Fruit fly (Drosophila melanogaster) whole organism, embryonic: ENCODE measurements around the gene CG11768.
A peak's percentile ranks its signal among the peaks of the same experiment; 100 is the strongest.

Experiments used
- Ada2b ChIP-seq: fragments of 200-800 bp; sonication (Bioruptor generic); IDR thresholded peaks from 2 replicates; pipeline ENCODE4 v1.3.6; 2022; ENCODE audit warnings: missing biosample characterization, missing genetic modification characterization
- Antp ChIP-seq: fragments of 200-800 bp; sonication (Bioruptor generic); optimal IDR thresholded peaks from 3 replicates; lab custom pipeline; 2016; ENCODE audit warnings: missing biosample characterization, missing genetic modification characterization
- BtbVII ChIP-seq: fragments of 200-800 bp; sonication (Bioruptor generic); optimal IDR thresholded peaks from 3 replicates; lab custom pipeline; 2017; ENCODE audit warnings: missing biosample characterization, mild to moderate bottlenecking, missing genetic modification characterization
- CG10267 ChIP-seq: fragments of 200-800 bp; sonication (Bioruptor generic); optimal IDR thresholded peaks from 2 replicates; lab custom pipeline; 2018; ENCODE audit warnings: missing biosample characterization, mild to moderate bottlenecking, missing genetic modification characterization, moderate library complexity
- CG10366 ChIP-seq: fragments of 200-800 bp; sonication (Bioruptor generic); IDR thresholded peaks from 2 replicates; pipeline ENCODE4 v1.3.6; 2022; ENCODE audit warnings: missing biosample characterization, missing genetic modification characterization
- CG11247 ChIP-seq: fragments of 200-800 bp; sonication (Bioruptor generic); IDR thresholded peaks from 2 replicates; pipeline ENCODE4 v1.3.6; 2022; ENCODE audit warnings: missing biosample characterization, missing genetic modification characterization
- CG11456 ChIP-seq: fragments of 200-800 bp; sonication (Bioruptor generic); IDR thresholded peaks from 3 replicates; pipeline ENCODE4 v1.3.6; 2022; ENCODE audit warnings: missing biosample characterization, missing genetic modification characterization
- CG11723 ChIP-seq: fragments of 200-800 bp; sonication (Bioruptor generic); optimal IDR thresholded peaks from 2 replicates; lab custom pipeline; 2017; ENCODE audit warnings: missing biosample characterization, mild to moderate bottlenecking, missing genetic modification characterization
- CG12155 ChIP-seq: fragments of 200-800 bp; sonication (Bioruptor generic); optimal IDR thresholded peaks from 3 replicates; lab custom pipeline; 2016; ENCODE audit warnings: missing biosample characterization, missing genetic modification characterization
- CG17186 ChIP-seq: fragments of 200-800 bp; sonication (Bioruptor generic); optimal IDR thresholded peaks from 3 replicates; lab custom pipeline; 2017; ENCODE audit warnings: missing biosample characterization, missing genetic modification reagents, missing genetic modification characterization
- CG2889 ChIP-seq: fragments of 200-800 bp; sonication (Bioruptor generic); IDR thresholded peaks from 3 replicates; pipeline ENCODE4 v1.3.6; 2022; ENCODE audit warnings: missing biosample characterization, missing genetic modification characterization
- CG31441 ChIP-seq: fragments of 200-800 bp; sonication (Bioruptor generic); IDR thresholded peaks from 2 replicates; pipeline ENCODE4 v1.3.6; 2022; ENCODE audit warnings: missing biosample characterization, missing genetic modification characterization
- CG3407 ChIP-seq: fragments of 200-800 bp; sonication (Bioruptor generic); optimal IDR thresholded peaks from 2 replicates; lab custom pipeline; 2018; ENCODE audit warnings: missing biosample characterization, mild to moderate bottlenecking, missing genetic modification characterization
- CG3838 ChIP-seq: fragments of 200-800 bp; sonication (Bioruptor generic); optimal IDR thresholded peaks from 3 replicates; lab custom pipeline; 2016; ENCODE audit warnings: missing biosample characterization, missing genetic modification characterization
- CG4424 ChIP-seq: fragments of 200-800 bp; sonication (Bioruptor generic); optimal IDR thresholded peaks from 3 replicates; lab custom pipeline; 2016; ENCODE audit warnings: missing biosample characterization, missing genetic modification characterization
- CTCF ChIP-seq: fragments of 200-800 bp; sonication (Bioruptor generic); optimal IDR thresholded peaks from 2 replicates; lab custom pipeline; 2017; ENCODE audit warnings: missing biosample characterization, mild to moderate bottlenecking, missing genetic modification characterization, moderate library complexity
- CkIIα-i1 ChIP-seq: fragments of 200-800 bp; sonication (Bioruptor generic); IDR thresholded peaks from 2 replicates; pipeline ENCODE4 v1.3.6; 2022; ENCODE audit warnings: missing biosample characterization, missing genetic modification characterization
- Dip3 ChIP-seq: fragments of 200-800 bp; sonication (Bioruptor generic); optimal IDR thresholded peaks from 3 replicates; lab custom pipeline; 2016; ENCODE audit warnings: missing biosample characterization, missing genetic modification characterization
- Ets65A ChIP-seq: fragments of 200-800 bp; sonication (Bioruptor generic); peaks from one replicate; lab custom pipeline; 2016; ENCODE audit warnings: missing biosample characterization, missing genetic modification characterization
- Fer3 ChIP-seq: fragments of 200-800 bp; sonication (Bioruptor generic); optimal IDR thresholded peaks from 2 replicates; lab custom pipeline; 2018; ENCODE audit warnings: missing biosample characterization, mild to moderate bottlenecking, missing genetic modification characterization, moderate library complexity
- HLH54F ChIP-seq: fragments of 200-800 bp; sonication (Bioruptor generic); optimal IDR thresholded peaks from 3 replicates; lab custom pipeline; 2016; ENCODE audit warnings: missing biosample characterization, missing genetic modification characterization
- Hmx ChIP-seq: fragments of 200-800 bp; sonication (Bioruptor generic); optimal IDR thresholded peaks from 2 replicates; lab custom pipeline; 2016; ENCODE audit warnings: missing biosample characterization, missing genetic modification characterization
- Hr51 ChIP-seq, 2 experiments: fragments of 200-800 bp; sonication (Bioruptor generic); optimal IDR thresholded peaks; 2 replicates in 1 of 2; 3 replicates in 1 of 2; lab custom pipeline; 2016 to 2018; ENCODE audit warnings: missing biosample characterization in 2 of 2, missing genetic modification characterization in 2 of 2, mild to moderate bottlenecking in 1 of 2, moderate library complexity in 1 of 2
- NfI ChIP-seq: fragments of 200-800 bp; sonication (Bioruptor generic); optimal IDR thresholded peaks from 3 replicates; lab custom pipeline; 2018; ENCODE audit warnings: missing biosample characterization, mild to moderate bottlenecking, missing genetic modification characterization, moderate library complexity
- Oli ChIP-seq: fragments of 200-800 bp; sonication (Bioruptor generic); optimal IDR thresholded peaks from 2 replicates; lab custom pipeline; 2018; ENCODE audit warnings: missing biosample characterization, mild to moderate bottlenecking, missing genetic modification characterization, moderate library complexity
- Optix ChIP-seq: fragments of 200-800 bp; sonication (Bioruptor generic); IDR thresholded peaks from 3 replicates; pipeline ENCODE4 v1.3.6; 2022; ENCODE audit warnings: missing biosample characterization, missing genetic modification characterization
- PHDP ChIP-seq: fragments of 200-800 bp; sonication (Bioruptor generic); optimal IDR thresholded peaks from 3 replicates; lab custom pipeline; 2018; ENCODE audit warnings: missing biosample characterization, mild to moderate bottlenecking, missing genetic modification characterization, moderate library complexity
- bigmax ChIP-seq: fragments of 200-800 bp; sonication (Bioruptor generic); optimal IDR thresholded peaks from 2 replicates; lab custom pipeline; 2018; ENCODE audit warnings: missing biosample characterization, mild to moderate bottlenecking, missing genetic modification characterization
- corto ChIP-seq: fragments of 200-800 bp; sonication (Bioruptor generic); optimal IDR thresholded peaks from 2 replicates; lab custom pipeline; 2016; ENCODE audit warnings: missing biosample characterization, mild to moderate bottlenecking, missing genetic modification characterization, moderate library complexity
- fu2 ChIP-seq: fragments of 200-800 bp; sonication (Bioruptor generic); optimal IDR thresholded peaks from 2 replicates; lab custom pipeline; 2016; ENCODE audit warnings: missing biosample characterization, missing genetic modification characterization
- grn ChIP-seq: fragments of 200-800 bp; sonication (Bioruptor generic); optimal IDR thresholded peaks from 3 replicates; lab custom pipeline; 2017; ENCODE audit warnings: missing biosample characterization, missing genetic modification characterization
- ham ChIP-seq: fragments of 200-800 bp; sonication (Bioruptor generic); IDR thresholded peaks from 2 replicates; pipeline ENCODE4 v1.3.6; 2022; ENCODE audit warnings: missing biosample characterization, missing genetic modification characterization
- hth ChIP-seq: fragments of >200 bp; optimal IDR thresholded peaks from 2 replicates; lab custom pipeline; 2017; ENCODE audit warnings: inconsistent platforms
- jing ChIP-seq: fragments of 200-800 bp; sonication (Bioruptor generic); optimal IDR thresholded peaks from 2 replicates; lab custom pipeline; 2018; ENCODE audit warnings: missing biosample characterization, mild to moderate bottlenecking, missing genetic modification characterization
- nom ChIP-seq: fragments of 200-800 bp; sonication (Bioruptor generic); optimal IDR thresholded peaks from 2 replicates; lab custom pipeline; 2017; ENCODE audit warnings: missing biosample characterization, missing genetic modification characterization, mild to moderate bottlenecking, moderate library complexity, missing genetic modification reagents
- oc ChIP-seq: fragments of 200-800 bp; sonication (Bioruptor generic); optimal IDR thresholded peaks from 2 replicates; lab custom pipeline; 2018; ENCODE audit warnings: missing biosample characterization, mild to moderate bottlenecking, missing genetic modification characterization, moderate library complexity
- otp ChIP-seq: fragments of 200-800 bp; sonication (Bioruptor generic); IDR thresholded peaks from 3 replicates; pipeline ENCODE4, ENCODE4 v1.3.6; 2022; ENCODE audit warnings: missing biosample characterization, missing genetic modification characterization
- pfk ChIP-seq: fragments of 200-800 bp; sonication (Bioruptor generic); optimal IDR thresholded peaks from 2 replicates; lab custom pipeline; 2018; ENCODE audit warnings: missing biosample characterization, mild to moderate bottlenecking, missing genetic modification characterization, moderate library complexity
- pita ChIP-seq: fragments of 200-800 bp; sonication (Bioruptor generic); optimal IDR thresholded peaks from 2 replicates; lab custom pipeline; 2017; ENCODE audit warnings: missing biosample characterization, mild to moderate bottlenecking, missing genetic modification characterization
- prd ChIP-seq, 3 experiments: fragments of >200 bp in 2 of 3; fragments of 200-800 bp in 1 of 3; sonication (Bioruptor generic) in 1 of 3; optimal IDR thresholded peaks in 2 of 3; IDR thresholded peaks in 1 of 3; 2 replicates in 2 of 3; 3 replicates in 1 of 3; pipeline versions ENCODE4 v1.3.6 to Lab custom; 2017 to 2022; ENCODE audit warnings: missing biosample characterization in 1 of 3, missing genetic modification characterization in 1 of 3
- pum ChIP-seq: fragments of 200-800 bp; sonication (Bioruptor generic); optimal IDR thresholded peaks from 2 replicates; lab custom pipeline; 2016; ENCODE audit warnings: missing biosample characterization, missing genetic modification characterization
- salm ChIP-seq: fragments of 200-800 bp; sonication (Bioruptor generic); optimal IDR thresholded peaks from 2 replicates; lab custom pipeline; 2018; ENCODE audit warnings: missing biosample characterization, mild to moderate bottlenecking, missing genetic modification characterization
- slou ChIP-seq: fragments of 200-800 bp; sonication (Bioruptor generic); optimal IDR thresholded peaks from 3 replicates; lab custom pipeline; 2016; ENCODE audit warnings: missing biosample characterization, missing genetic modification characterization
- so ChIP-seq: fragments of 200-800 bp; sonication (Bioruptor generic); IDR thresholded peaks from 3 replicates; pipeline ENCODE4 v1.3.6; 2022; ENCODE audit warnings: missing biosample characterization, missing genetic modification characterization
- tap ChIP-seq: fragments of 200-800 bp; optimal IDR thresholded peaks from 3 replicates; lab custom pipeline; 2019; ENCODE audit warnings: missing biosample characterization, mild to moderate bottlenecking, missing genetic modification characterization, moderate library complexity
- tll ChIP-seq, 2 experiments: fragments of 200-800 bp in 1 of 2; fragments of >200 bp in 1 of 2; sonication (Bioruptor generic) in 1 of 2; optimal IDR thresholded peaks; 2 replicates each; lab custom pipeline; 2017 to 2019; ENCODE audit warnings: missing biosample characterization in 2 of 2, missing genetic modification characterization in 2 of 2, mild to moderate bottlenecking in 1 of 2, moderate library complexity in 1 of 2
- usp ChIP-seq: fragments of >200 bp; optimal IDR thresholded peaks from 2 replicates; lab custom pipeline; 2017; ENCODE audit warnings: missing biosample characterization, missing genetic modification characterization

The CG11768 gene

DNA sequence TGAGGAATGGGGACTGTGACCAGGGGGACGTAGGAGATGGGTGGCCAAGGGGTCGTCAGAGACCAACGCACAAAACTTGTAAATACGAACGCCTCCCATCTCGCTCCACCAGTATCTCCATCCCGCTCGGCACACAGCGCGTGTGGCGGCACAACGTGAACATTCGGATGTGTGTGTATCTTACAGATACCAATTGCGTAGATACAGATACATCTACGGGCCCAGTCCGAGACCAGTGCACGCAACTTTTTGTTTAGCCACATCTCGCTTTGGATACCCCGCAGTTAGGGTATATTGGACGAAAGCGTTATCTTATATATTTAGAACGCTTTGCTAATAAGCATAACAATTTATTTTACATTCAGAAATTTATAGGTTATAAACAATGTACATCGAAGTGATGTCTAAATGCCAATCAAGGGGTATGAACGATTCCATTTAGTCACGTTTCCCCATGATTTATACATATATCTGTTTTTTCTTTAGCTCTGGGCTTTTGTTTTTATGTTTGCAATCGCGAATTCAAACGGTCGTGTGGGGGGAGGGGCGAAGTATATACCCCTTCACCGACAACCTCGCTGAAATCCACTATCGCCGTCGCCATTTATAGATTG lies 43.4 kb upstream of the CG11768 start (continued):
- TF ChIP-seq CG10267 (tag; lab: Kevin White, UChicago), result peak; percentile 96
- TF ChIP-seq fu2 (GFP tag; lab: Kevin White, UChicago), result peak; percentile 98
- TF ChIP-seq Antp (GFP tag; lab: Kevin White, UChicago), result peak; percentile 98
- TF ChIP-seq CG12155 (GFP tag; lab: Kevin White, UChicago), result peak; percentile 98
- TF ChIP-seq usp (GFP tag; lab: Kevin White, UChicago), result no peak
- no peak for TF ChIP-seq prd (optimal IDR thresholded peaks at IDR 0.05; lab: Kevin White, UChicago)
- TF ChIP-seq prd (GFP tag; IDR thresholded peaks at IDR 0.05; lab: Robert Waterston, UW), result peak; percentile 99
- peak; percentile 100 for TF ChIP-seq Ets65A (GFP tag; lab: Kevin White, UChicago)
- TF ChIP-seq CG17186 (GFP tag; lab: Kevin White, UChicago), result peak; percentile 87

DNA sequence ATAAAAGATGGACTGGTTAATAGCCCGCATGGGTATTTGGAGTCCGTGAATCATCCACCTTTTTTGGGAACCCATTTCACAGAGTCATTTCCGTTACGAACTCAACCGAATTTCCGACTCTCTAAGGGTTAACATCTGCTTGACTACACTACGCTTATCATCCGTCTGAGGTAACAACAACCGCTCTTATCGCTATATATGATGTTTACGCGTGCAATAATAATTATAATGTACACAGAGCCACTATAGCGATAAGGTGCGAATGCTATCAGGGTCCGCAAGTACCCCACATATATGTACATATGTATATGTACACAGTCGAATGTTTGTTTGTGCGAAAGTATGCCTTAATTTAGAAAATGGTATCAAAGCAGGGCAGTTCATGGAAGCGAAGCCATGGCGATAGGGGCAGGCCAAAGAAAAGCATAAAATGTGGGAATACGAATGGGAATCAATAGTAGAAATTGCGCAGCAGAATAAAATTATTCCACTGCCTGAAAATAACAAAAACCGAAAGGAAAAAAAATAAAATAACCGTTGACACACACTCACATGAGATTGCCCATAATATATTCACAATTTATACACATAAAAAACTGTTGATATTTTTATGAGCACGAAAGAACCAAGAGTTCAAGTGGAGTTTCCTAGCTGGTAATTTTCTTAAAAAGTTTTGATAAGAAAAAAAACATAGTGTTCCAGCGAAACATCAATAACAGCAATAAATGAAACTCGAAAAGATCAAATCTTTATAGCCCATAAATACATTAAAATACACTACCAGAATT lies 42.6 kb upstream of the CG11768 start:
- TF ChIP-seq CkIIα-i1 (GFP tag; lab: Robert Waterston, UW) (no peak), tll (GFP tag; optimal IDR thresholded peaks at IDR 0.05; lab: Kevin White, UChicago) (peak in 1 of 2 experiments; percentile 24), Dip3 (GFP tag; lab: Kevin White, UChicago) (peak; percentile 41), CG31441 (GFP tag; lab: Robert Waterston, UW) (peak; percentile 14; the same call in 1 of the 2 replicates), CTCF (GFP tag; lab: Kevin White, UChicago) (peak; percentile 59), oc (tag; lab: Kevin White, UChicago) (peak; percentile 87), bigmax (GFP tag; lab: Kevin White, UChicago) (peak; percentile 79), jing (GFP tag; lab: Kevin White, UChicago) (peak; percentile 15), salm (tag; lab: Kevin White, UChicago) (peak; percentile 95), NfI (GFP tag; lab: Kevin White, UChicago) (peak; percentile 79), Hr51 (GFP tag; optimal IDR thresholded peaks at IDR 0.05; lab: Kevin White, UChicago) (peak; percentile 57 to 78), Ada2b (GFP tag; lab: Robert Waterston, UW) (peak; percentile 39; the same call in 1 of the 2 replicates), CG11723 (GFP tag; lab: Kevin White, UChicago) (peak; percentile 88), corto (GFP tag; lab: Kevin White, UChicago) (peak; percentile 10), otp (peak; percentile 89), Optix (GFP tag; lab: Robert Waterston, UW) (peak; percentile 8; the same call in 1 of the 3 replicates), Hmx (GFP tag; lab: Kevin White, UChicago) (no peak), nom (GFP tag; lab: Kevin White, UChicago) (peak; percentile 84), CG3407 (GFP tag; lab: Kevin White, UChicago) (peak; percentile 93), tap (peak; percentile 82), CG11456 (GFP tag; lab: Robert Waterston, UW) (0 out of 3 replicates have a peak, but pooled peaks have one; percentile 38), pita (no peak), CG3838 (GFP tag; lab: Kevin White, UChicago) (peak; percentile 81), slou (GFP tag; lab: Kevin White, UChicago) (peak; percentile 33), hth (lab: Kevin White, UChicago) (no peak), ham (GFP tag; lab: Robert Waterston, UW) (no peak), pfk (peak; percentile 87), CG11247 (GFP tag; lab: Robert Waterston, UW) (peak; percentile 35; the same call in 1 of the 2 replicates), HLH54F (GFP tag; lab: Kevin White, UChicago) (peak; percentile 59), CG4424 (peak; percentile 44), Fer3 (tag; lab: Kevin White, UChicago) (peak; percentile 82), CG10366 (GFP tag; lab: Robert Waterston, UW) (peak; percentile 53; the same call in 1 of the 2 replicates), PHDP (tag; lab: Kevin White, UChicago) (peak; percentile 92), CG2889 (GFP tag; lab: Robert Waterston, UW) (peak; percentile 43; the same call in 2 of the 3 replicates), grn (GFP tag; lab: Kevin White, UChicago) (peak; percentile 98), Oli (no peak), so (GFP tag; lab: Robert Waterston, UW) (peak; percentile 89), BtbVII (GFP tag; lab: Kevin White, UChicago) (peak; percentile 90), pum (peak; percentile 23)
